Worm (Caenorhabditis elegans) whole organism, early embryonic: ENCODE results near the gene sma-4.

Experiments used
- F13C5.2 ChIP-seq: sonication (generic microtip); optimal IDR thresholded peaks from 2 replicates; lab custom pipeline; 2017; ENCODE audit warnings: mild to moderate bottlenecking, missing genetic modification characterization, inconsistent platforms, missing compliant biosample characterization
- aly-1 ChIP-seq: sonication (generic microtip); optimal IDR thresholded peaks from 2 replicates; lab custom pipeline; 2016; ENCODE audit warnings: missing genetic modification characterization, missing compliant biosample characterization
- ama-1 ChIP-seq: fragments of 150-350 bp; optimal IDR thresholded peaks from 2 replicates; lab custom pipeline; 2014
- ceh-36 ChIP-seq: sonication (generic microtip); optimal IDR thresholded peaks from 2 replicates; lab custom pipeline; 2016; ENCODE audit warnings: missing genetic modification characterization, inconsistent platforms, missing compliant biosample characterization
- ets-7 ChIP-seq: sonication (generic microtip); optimal IDR thresholded peaks from 2 replicates; lab custom pipeline; 2016; ENCODE audit warnings: missing genotype, missing genetic modification characterization, missing compliant biosample characterization
- flt-1 ChIP-seq: fragments of 200-800 bp; sonication (Bioruptor generic); IDR thresholded peaks from 2 replicates; pipeline ENCODE4 v1.3.6; 2022; ENCODE audit warnings: missing genetic modification characterization, missing compliant biosample characterization
- sea-1 ChIP-seq: fragments of 200-800 bp; sonication (Bioruptor generic); conservative IDR thresholded peaks from 2 replicates; pipeline ENCODE4 v1.3.6; 2022; ENCODE audit warnings: missing genetic modification characterization, missing compliant biosample characterization
- tbx-37 ChIP-seq: fragments of 200-800 bp; sonication (Bioruptor generic); conservative IDR thresholded peaks from 2 replicates; pipeline ENCODE4 v1.3.6; 2022; ENCODE audit warnings: missing genetic modification reagents, missing genetic modification characterization, missing compliant biosample characterization
- tra-4 ChIP-seq: sonication (generic microtip); optimal IDR thresholded peaks from 2 replicates; lab custom pipeline; 2017; ENCODE audit warnings: missing genetic modification characterization, missing compliant biosample characterization

- TF ChIP-seq flt-1 (no peak), ets-7 (no peak), tbx-37 (no peak), F13C5.2 (no peak), ceh-36 (tag; lab: Kevin White, UChicago) (no peak), tra-4 (tag; lab: Kevin White, UChicago) (no peak), ama-1 (no peak), aly-1 (no peak), sea-1 (GFP tag; lab: Robert Waterston, UW) (no peak)
These were observed 17.3 kb downstream of the sma-4 start, which contains the start of the genes R12B2.13 and mdt-15 for ce11 chrIII:5833376-5833775.
